Worm (Caenorhabditis elegans): ENCODE data around the gene srd-28.
A peak's percentile ranks its signal among the peaks of the same experiment; 100 is the strongest.
"Not testable (repeated sequence)": the region's sequence is repeated elsewhere in the genome, so short reads cannot be mapped to it uniquely, and the experiment has no call there.

Gene srd-28

DNA sequence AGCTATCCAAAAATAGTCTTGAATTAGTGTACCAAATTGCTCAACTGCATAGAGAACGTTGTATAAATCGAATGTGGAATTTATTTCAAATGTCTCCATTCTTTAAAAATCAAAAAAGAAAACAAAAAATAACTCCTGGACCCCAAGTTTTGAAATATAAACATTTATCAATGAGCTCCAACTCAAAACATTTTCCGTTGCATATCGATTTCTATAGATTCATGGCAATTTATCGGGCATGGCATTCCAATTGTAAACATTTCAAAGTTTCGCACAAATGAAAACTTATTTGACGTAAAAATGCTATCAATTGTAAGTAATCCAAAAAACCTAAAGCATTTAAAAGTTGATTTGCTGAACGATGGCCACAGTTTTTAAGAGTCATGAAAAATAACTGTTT is 11.9 kb upstream of the srd-28 start, which contains the start of gene srw-12:
srw-12 (minus strand) TSS at position 101 of the 400 bp plus-strand sequence.
- TF ChIP-seq ceh-82 (tag; optimal IDR thresholded peaks at IDR 0.05) = no peak
- no peak for TF ChIP-seq aly-2 (tag; optimal IDR thresholded peaks at IDR 0.05)
- peak in 1 of 2 experiments; percentile 33 for TF ChIP-seq unc-62 (GFP tag; optimal IDR thresholded peaks at IDR 0.05 in 1 of 2)
- no peak for TF ChIP-seq unc-62 (tag; optimal IDR thresholded peaks at IDR 0.05)
- no peak for TF ChIP-seq snpc-4 (tag; optimal IDR thresholded peaks at IDR 0.05)
- no peak for TF ChIP-seq dmd-8 (GFP tag; IDR thresholded peaks at IDR 0.05)
- no peak for TF ChIP-seq spr-3 (GFP tag; optimal IDR thresholded peaks at IDR 0.05)

ce11 chrV:15240215-15240614 is 10.2 kb upstream of the srd-28 start, which contains the start of gene srw-11:
Gene srw-11 (minus strand): TSS chrV:15240315.
- TF ChIP-seq ZK337.2 (GFP tag; IDR thresholded peaks at IDR 0.05) = no peak

ce11 chrV:15241259-15241658 is 9.1 kb upstream of the srd-28 start, which contains the start of gene chil-12:
Gene chil-12 (plus strand): TSS chrV:15241559.
- TF ChIP-seq ZK546.5 (tag; optimal IDR thresholded peaks at IDR 0.05) (no peak), dmd-9 (GFP tag; IDR thresholded peaks at IDR 0.05) (no peak)

DNA sequence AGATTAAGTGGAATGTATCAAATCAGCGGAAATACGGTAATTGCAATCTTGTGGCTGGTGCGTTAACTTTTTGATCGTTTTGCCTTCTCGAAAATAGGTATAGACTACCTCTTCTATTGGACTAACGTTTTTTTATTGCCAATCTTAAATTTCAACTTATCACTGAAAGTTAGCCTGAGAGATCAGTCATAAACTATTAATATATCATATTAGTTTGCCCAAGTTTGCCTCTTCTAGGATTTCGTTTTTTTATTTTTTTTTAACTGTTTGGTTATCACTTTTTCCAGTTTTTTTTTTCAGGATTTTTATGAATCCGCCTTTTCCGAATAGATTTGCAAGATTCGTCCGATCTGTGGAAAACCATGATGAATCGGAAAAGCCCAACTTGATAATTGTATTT is 5.9 kb upstream of the srd-28 start, which contains the start of gene kin-30:
kin-30 (plus strand) TSS at position 301 of the 400 bp plus-strand sequence.
- no peak for TF ChIP-seq nhr-25 (tag; optimal IDR thresholded peaks at IDR 0.05; ENCODE audit: borderline replicate concordance, insufficient read depth)
- TF ChIP-seq mxl-2 (GFP tag; conservative IDR thresholded peaks at IDR 0.05) = no peak
- TF ChIP-seq set-16 (GFP tag; IDR thresholded peaks at IDR 0.05) = no peak
- TF ChIP-seq F44E2.7 (GFP tag; IDR thresholded peaks at IDR 0.05) = no peak

ce11 chrV:15252082-15252481 is 1.7 kb downstream of the srd-28 start, which contains the start of gene srbc-76:
Gene srbc-76 (plus strand): TSS chrV:15252382.
- TF ChIP-seq php-3 (GFP tag; IDR thresholded peaks at IDR 0.05) (no peak), duxl-1 (tag; optimal IDR thresholded peaks at IDR 0.05; ENCODE audit: poor library complexity) (no peak), dmd-9 (GFP tag; IDR thresholded peaks at IDR 0.05) (no peak), ztf-7 (tag; optimal IDR thresholded peaks at IDR 0.05) (no peak), lim-7 (GFP tag; IDR thresholded peaks at IDR 0.05) (no peak), skn-1 (tag; optimal IDR thresholded peaks at IDR 0.05) (no peak), jun-1 (tag; optimal IDR thresholded peaks at IDR 0.05) (no peak), D1046.2 (GFP tag; IDR thresholded peaks at IDR 0.05) (no peak), dve-1 (tag; optimal IDR thresholded peaks at IDR 0.05; ENCODE audit: insufficient read depth) (no peak), nhr-10 (tag; optimal IDR thresholded peaks at IDR 0.05) (no peak), snpc-4 (tag; optimal IDR thresholded peaks at IDR 0.05) (no peak), nhr-111 (GFP tag; optimal IDR thresholded peaks at IDR 0.05) (no peak), fkh-10 (GFP tag; optimal IDR thresholded peaks at IDR 0.05) (no peak), mxl-2 (GFP tag; conservative IDR thresholded peaks at IDR 0.05) (no peak), nhr-48 (tag; optimal IDR thresholded peaks at IDR 0.05) (no peak)

- TF ChIP-seq unc-130 (GFP tag; optimal IDR thresholded peaks at IDR 0.05) = no peak
- TF ChIP-seq aha-1 (tag) = peak; percentile 54
Measured at ce11 chrV:15253529-15253928, 3.1 kb downstream of the srd-28 start, which contains the start of gene srbc-75. Gene srbc-75 (plus strand): TSS chrV:15253829.

ce11 chrV:15256669-15257068 is 6.3 kb downstream of the srd-28 start, which contains the start of gene srsx-39:
Gene srsx-39 (minus strand): TSS chrV:15256769.
- TF ChIP-seq madf-5 (GFP tag; IDR thresholded peaks at IDR 0.05); egl-27 (tag; optimal IDR thresholded peaks at IDR 0.05); zip-11 (GFP tag; IDR thresholded peaks at IDR 0.05): not testable (repeated sequence)
